Worm (Caenorhabditis elegans): ENCODE measurements around the gene hsp-43.

hsp-43 gene

DNA sequence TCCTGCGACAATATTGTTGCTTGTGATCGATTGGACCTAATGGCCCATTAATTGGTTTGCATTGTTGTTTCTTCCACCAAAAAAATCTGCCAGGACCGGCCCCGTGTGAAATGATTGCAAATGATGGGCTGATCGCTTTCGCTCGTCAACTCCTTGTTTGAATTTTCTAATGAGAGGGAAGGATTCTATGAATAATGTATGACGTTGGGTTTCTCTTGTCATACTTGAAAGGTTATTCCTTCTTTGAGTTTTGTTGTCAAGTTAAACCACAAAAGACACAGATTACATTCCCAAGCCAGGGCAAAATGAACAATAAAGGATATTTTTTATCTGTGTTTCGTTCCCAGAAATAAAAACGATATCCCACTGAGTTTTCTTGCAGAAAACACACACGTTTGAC is 41.4 kb upstream of the hsp-43 start:
- TF ChIP-seq nhr-76 (tag; optimal IDR thresholded peaks at IDR 0.05) (no peak), zag-1 (tag; optimal IDR thresholded peaks at IDR 0.05) (no peak), nhr-28 (tag; optimal IDR thresholded peaks at IDR 0.05) (no peak), nhr-25 (tag; optimal IDR thresholded peaks at IDR 0.05) (no peak), egl-5 (tag; optimal IDR thresholded peaks at IDR 0.05) (no peak), nhr-12 (tag; optimal IDR thresholded peaks at IDR 0.05) (no peak), nfya-1 (tag; optimal IDR thresholded peaks at IDR 0.05; ENCODE audit: insufficient read depth) (no peak), R02D3.7 (tag; optimal IDR thresholded peaks at IDR 0.05) (no peak), tbx-2 (tag; optimal IDR thresholded peaks at IDR 0.05) (no peak), pqm-1 (tag; optimal IDR thresholded peaks at IDR 0.05) (no peak), nhr-11 (tag; optimal IDR thresholded peaks at IDR 0.05) (no peak), eor-1 (tag; optimal IDR thresholded peaks at IDR 0.05) (no peak), lin-15B (tag; optimal IDR thresholded peaks at IDR 0.05) (no peak), ceh-9 (tag; optimal IDR thresholded peaks at IDR 0.05) (no peak), mdl-1 (tag; optimal IDR thresholded peaks at IDR 0.05) (no peak), unc-62 (GFP tag; optimal IDR thresholded peaks at IDR 0.05) (no peak), lsy-12 (tag; optimal IDR thresholded peaks at IDR 0.05) (no peak), sea-2 (GFP tag; optimal IDR thresholded peaks at IDR 0.05) (no peak)

DNA sequence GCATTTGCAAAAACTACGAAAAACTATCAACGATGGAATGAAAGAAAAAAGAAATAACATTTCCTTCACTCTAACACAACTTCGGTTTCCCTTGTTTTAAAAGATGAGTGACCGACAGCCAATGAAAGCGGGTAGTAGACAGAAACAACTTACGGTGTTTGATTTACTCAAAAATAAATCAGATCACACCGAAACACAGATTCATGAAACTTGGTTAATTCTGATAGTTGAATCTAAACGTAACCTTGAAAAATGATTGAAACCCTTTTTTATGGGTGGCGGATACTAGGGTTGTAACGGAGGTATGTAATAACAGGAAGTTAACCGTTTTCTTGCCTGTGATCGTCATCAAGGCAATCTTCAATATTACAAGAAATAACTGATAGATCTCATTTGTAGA is 40.0 kb upstream of the hsp-43 start:
- TF ChIP-seq R02D3.7 (tag; optimal IDR thresholded peaks at IDR 0.05) (no peak), zag-1 (tag; optimal IDR thresholded peaks at IDR 0.05) (no peak), mdl-1 (tag; optimal IDR thresholded peaks at IDR 0.05) (no peak), nhr-25 (tag; optimal IDR thresholded peaks at IDR 0.05) (peak; percentile 72), nfya-1 (tag; optimal IDR thresholded peaks at IDR 0.05; ENCODE audit: insufficient read depth) (peak; percentile 8), fkh-10 (GFP tag; optimal IDR thresholded peaks at IDR 0.05) (no peak), nhr-23 (tag; optimal IDR thresholded peaks at IDR 0.05) (peak; percentile 16)

DNA sequence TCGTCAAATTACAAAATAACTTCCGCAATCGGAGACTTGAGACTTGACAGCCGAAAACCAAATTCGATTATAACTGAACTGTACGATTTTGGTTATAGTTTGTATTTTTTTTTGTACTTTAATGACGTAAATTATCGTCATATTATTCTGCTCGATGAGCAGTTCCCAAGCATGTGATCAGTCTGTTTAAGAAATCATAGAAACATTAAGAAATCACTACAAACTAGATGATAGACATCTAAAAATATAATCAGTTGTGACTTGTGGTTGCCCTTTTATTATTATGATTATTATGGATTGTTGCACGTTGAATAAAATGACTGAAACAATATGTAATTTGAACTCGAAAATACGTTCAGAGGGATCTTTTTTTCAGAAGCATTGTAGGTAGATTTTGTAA is 38.9 kb upstream of the hsp-43 start:
- TF ChIP-seq ama-1 (optimal IDR thresholded peaks at IDR 0.05): no peak
- no peak for TF ChIP-seq tbx-2 (tag; optimal IDR thresholded peaks at IDR 0.05)
- no peak for TF ChIP-seq nhr-237 (tag; optimal IDR thresholded peaks at IDR 0.05)
- no peak for TF ChIP-seq ceh-16 (tag; optimal IDR thresholded peaks at IDR 0.05)
- peak; percentile 27 for TF ChIP-seq pha-4 (tag; optimal IDR thresholded peaks at IDR 0.05)
- no peak for TF ChIP-seq nhr-11 (tag; optimal IDR thresholded peaks at IDR 0.05)
- TF ChIP-seq fkh-2 (tag; optimal IDR thresholded peaks at IDR 0.05): no peak
- TF ChIP-seq skn-1 (tag; optimal IDR thresholded peaks at IDR 0.05): peak; percentile 61
- TF ChIP-seq lin-39 (tag; optimal IDR thresholded peaks at IDR 0.05): no peak
- peak; percentile 80 for TF ChIP-seq elt-2 (tag; optimal IDR thresholded peaks at IDR 0.05)
- TF ChIP-seq ztf-11 (tag; optimal IDR thresholded peaks at IDR 0.05): no peak
- TF ChIP-seq unc-62 (GFP tag; optimal IDR thresholded peaks at IDR 0.05): no peak
- TF ChIP-seq ceh-82 (tag; optimal IDR thresholded peaks at IDR 0.05): no peak
- TF ChIP-seq jun-1 (tag; optimal IDR thresholded peaks at IDR 0.05): peak; percentile 27
- TF ChIP-seq ZK546.5 (tag; optimal IDR thresholded peaks at IDR 0.05): no peak
- no peak for TF ChIP-seq nhr-25 (tag; optimal IDR thresholded peaks at IDR 0.05)
- TF ChIP-seq sea-2 (GFP tag; optimal IDR thresholded peaks at IDR 0.05): no peak
- no peak for TF ChIP-seq nhr-43 (tag; optimal IDR thresholded peaks at IDR 0.05; ENCODE audit: poor library complexity, severe bottlenecking)
- no peak for TF ChIP-seq unc-39 (tag; optimal IDR thresholded peaks at IDR 0.05)
- TF ChIP-seq egl-5 (tag; optimal IDR thresholded peaks at IDR 0.05): no peak
- TF ChIP-seq zag-1 (tag; optimal IDR thresholded peaks at IDR 0.05): no peak
- no peak for TF ChIP-seq egl-27 (tag; optimal IDR thresholded peaks at IDR 0.05)
- no peak for TF ChIP-seq hmg-11 (tag; optimal IDR thresholded peaks at IDR 0.05)
- no peak for TF ChIP-seq nhr-67 (tag; optimal IDR thresholded peaks at IDR 0.05)
- no peak for TF ChIP-seq elt-3 (tag; optimal IDR thresholded peaks at IDR 0.05)
- TF ChIP-seq nhr-12 (tag; optimal IDR thresholded peaks at IDR 0.05): no peak
- no peak for TF ChIP-seq R02D3.7 (tag; optimal IDR thresholded peaks at IDR 0.05)
- no peak for TF ChIP-seq ceh-28 (tag; optimal IDR thresholded peaks at IDR 0.05)
- TF ChIP-seq pqm-1 (tag; optimal IDR thresholded peaks at IDR 0.05): peak; percentile 83
- TF ChIP-seq lsy-12 (tag; optimal IDR thresholded peaks at IDR 0.05): no peak
